Worm (Caenorhabditis elegans): ENCODE measurements around the gene mdt-8.

The mdt-8 gene

ce11 chrII:11484600-11484999 is 49.0 kb downstream of the mdt-8 start (continued):
- peak; percentile 61 to 91 for TF ChIP-seq daf-16 (GFP tag; optimal IDR thresholded peaks at IDR 0.05)
- TF ChIP-seq daf-16 (tag; optimal IDR thresholded peaks at IDR 0.05) = peak; percentile 68
- TF ChIP-seq nhr-76 (tag; optimal IDR thresholded peaks at IDR 0.05) = no peak
- TF ChIP-seq T26A8.4 (GFP tag; IDR thresholded peaks at IDR 0.05) = peak; percentile 88
- TF ChIP-seq Y75B8A.6 (GFP tag; IDR thresholded peaks at IDR 0.05) = peak; percentile 87
- TF ChIP-seq ceh-20 (GFP tag; IDR thresholded peaks at IDR 0.05) = peak; percentile 92
- TF ChIP-seq nhr-42 (GFP tag; IDR thresholded peaks at IDR 0.05) = peak; percentile 84
- TF ChIP-seq dpl-1 (GFP tag; optimal IDR thresholded peaks at IDR 0.05) = peak; percentile 46
- TF ChIP-seq F44E2.7 (GFP tag; IDR thresholded peaks at IDR 0.05) = peak; percentile 96
- peak; percentile 100 for TF ChIP-seq dmd-8 (GFP tag; IDR thresholded peaks at IDR 0.05)
- peak; percentile 49 for TF ChIP-seq cey-2 (tag; optimal IDR thresholded peaks at IDR 0.05; ENCODE audit: borderline replicate concordance, insufficient read depth)
- peak; percentile 73 for TF ChIP-seq hlh-11 (tag; optimal IDR thresholded peaks at IDR 0.05)
- peak; percentile 70 for TF ChIP-seq zfp-2 (tag; optimal IDR thresholded peaks at IDR 0.05)
- TF ChIP-seq mxl-2 (GFP tag; conservative IDR thresholded peaks at IDR 0.05) = peak; percentile 75
- TF ChIP-seq ctbp-1 (GFP tag; IDR thresholded peaks at IDR 0.05) = peak; percentile 95
- peak; percentile 64 for TF ChIP-seq nhr-77 (tag; optimal IDR thresholded peaks at IDR 0.05)
- no peak for TF ChIP-seq hlh-30 (tag; optimal IDR thresholded peaks at IDR 0.05; ENCODE audit: insufficient read depth)
- TF ChIP-seq pha-4 (GFP tag; IDR thresholded peaks at IDR 0.05) = peak; percentile 96
- TF ChIP-seq pha-4 (tag; optimal IDR thresholded peaks at IDR 0.05) = no peak
- peak; percentile 98 for TF ChIP-seq aha-1 (tag)
- no peak for TF ChIP-seq ceh-28 (tag; optimal IDR thresholded peaks at IDR 0.05)
- TF ChIP-seq nhr-6 (tag; optimal IDR thresholded peaks at IDR 0.05) = no peak
- peak; percentile 56; the same call in 1 of the 2 replicates for TF ChIP-seq set-16 (GFP tag; IDR thresholded peaks at IDR 0.05)
- peak; percentile 97 for TF ChIP-seq Y105C5A.15 (GFP tag; IDR thresholded peaks at IDR 0.05)
- TF ChIP-seq lir-3 (tag; optimal IDR thresholded peaks at IDR 0.05) = peak; percentile 87
- TF ChIP-seq unc-62 (GFP tag; optimal IDR thresholded peaks at IDR 0.05 in 1 of 2) = peak in 1 of 2 experiments; percentile 37
- TF ChIP-seq unc-62 (tag; optimal IDR thresholded peaks at IDR 0.05) = no peak
- peak; percentile 95 for TF ChIP-seq hmg-1.1 (GFP tag; IDR thresholded peaks at IDR 0.05)
- no peak for TF ChIP-seq lin-15B (tag; optimal IDR thresholded peaks at IDR 0.05)
- peak; percentile 88 for TF ChIP-seq mes-2 (tag; optimal IDR thresholded peaks at IDR 0.05; ENCODE audit: poor library complexity, severe bottlenecking)
- TF ChIP-seq T20F7.1 (GFP tag; optimal IDR thresholded peaks at IDR 0.05) = no peak
- peak; percentile 72 for TF ChIP-seq F37D6.2 (tag; optimal IDR thresholded peaks at IDR 0.05)
- TF ChIP-seq fos-1 (tag; optimal IDR thresholded peaks at IDR 0.05) = no peak
- TF ChIP-seq tra-1 (GFP tag; IDR thresholded peaks at IDR 0.05) = peak; percentile 93
- peak in 1 of 2 experiments; percentile 87 for TF ChIP-seq lsy-2 (tag; optimal IDR thresholded peaks at IDR 0.05)
- peak; percentile 87 for TF ChIP-seq mdt-29 (GFP tag; IDR thresholded peaks at IDR 0.05)
- peak; percentile 80 for TF ChIP-seq F49E8.2 (tag; optimal IDR thresholded peaks at IDR 0.05; ENCODE audit: borderline replicate concordance)
- TF ChIP-seq F10B5.3 (tag; optimal IDR thresholded peaks at IDR 0.05) = peak; percentile 77
- TF ChIP-seq zip-11 (GFP tag; IDR thresholded peaks at IDR 0.05) = peak; percentile 91
- peak; percentile 92 for TF ChIP-seq lin-1 (GFP tag; IDR thresholded peaks at IDR 0.05)
- TF ChIP-seq unc-39 (tag; optimal IDR thresholded peaks at IDR 0.05) = no peak
- peak; percentile 82 to 97; a peak in 3 of 4 replicates for TF ChIP-seq madf-5 (GFP tag; IDR thresholded peaks at IDR 0.05)
- peak; percentile 97 for TF ChIP-seq arid-1 (GFP tag; conservative IDR thresholded peaks at IDR 0.05)
- TF ChIP-seq vab-7 (GFP tag; IDR thresholded peaks at IDR 0.05) = peak; percentile 98
